Worm (Caenorhabditis elegans) whole organism, late embryonic: ENCODE measurements around the gene irld-29.

Experiments
- K02D7.2 ChIP-seq: sonication (generic microtip); optimal IDR thresholded peaks from 2 replicates; lab custom pipeline; 2017; ENCODE audit warnings: mild to moderate bottlenecking, missing genetic modification characterization, missing compliant biosample characterization
- ama-1 ChIP-seq: fragments of 150-350 bp; optimal IDR thresholded peaks from 2 replicates; lab custom pipeline; 2014
- ceh-14 ChIP-seq: sonication (generic microtip); optimal IDR thresholded peaks from 2 replicates; lab custom pipeline; 2016; ENCODE audit warnings: missing genotype, missing genetic modification characterization, missing compliant biosample characterization
- ceh-24 ChIP-seq: sonication (generic microtip); optimal IDR thresholded peaks from 2 replicates; lab custom pipeline; 2016; ENCODE audit warnings: mild to moderate bottlenecking, missing genetic modification characterization, missing compliant biosample characterization
- ceh-34 ChIP-seq: sonication (generic microtip); optimal IDR thresholded peaks from 2 replicates; lab custom pipeline; 2016; ENCODE audit warnings: mild to moderate bottlenecking, missing genetic modification characterization, missing compliant biosample characterization
- ceh-9 ChIP-seq: sonication (generic microtip); optimal IDR thresholded peaks from 2 replicates; lab custom pipeline; 2016; ENCODE audit warnings: mild to moderate bottlenecking, missing genetic modification characterization, inconsistent platforms, missing compliant biosample characterization
- ets-4 ChIP-seq: sonication (generic microtip); optimal IDR thresholded peaks from 2 replicates; lab custom pipeline; 2016; ENCODE audit warnings: missing genetic modification characterization, missing compliant biosample characterization
- nfya-1 ChIP-seq: sonication (generic microtip); optimal IDR thresholded peaks from 2 replicates; lab custom pipeline; 2017; ENCODE audit warnings: missing genetic modification characterization, mild to moderate bottlenecking, missing compliant biosample characterization, antibody characterized with exemption, moderate library complexity
- nhr-11 ChIP-seq: fragments of 150-350 bp; optimal IDR thresholded peaks from 2 replicates; lab custom pipeline; 2014; ENCODE audit warnings: missing biosample characterization, missing genetic modification characterization
- npax-4 ChIP-seq: sonication (generic microtip); optimal IDR thresholded peaks from 2 replicates; lab custom pipeline; 2016; ENCODE audit warnings: missing genetic modification characterization, missing compliant biosample characterization
- pha-2 ChIP-seq: sonication (generic microtip); optimal IDR thresholded peaks from 2 replicates; lab custom pipeline; 2017; ENCODE audit warnings: mild to moderate bottlenecking, missing genetic modification characterization, missing compliant biosample characterization
- pha-4 ChIP-seq: fragments of 150-350 bp; optimal IDR thresholded peaks from 2 replicates; lab custom pipeline; 2018; ENCODE audit warnings: missing biosample characterization, missing genetic modification reagents, missing genetic modification characterization
- rnt-1 ChIP-seq: sonication (generic microtip); optimal IDR thresholded peaks from 2 replicates; lab custom pipeline; 2016; ENCODE audit warnings: missing genetic modification characterization, missing compliant biosample characterization
- unc-42 ChIP-seq: sonication (generic microtip); optimal IDR thresholded peaks from 2 replicates; lab custom pipeline; 2016; ENCODE audit warnings: missing genotype, missing genetic modification characterization, missing compliant biosample characterization

DNA sequence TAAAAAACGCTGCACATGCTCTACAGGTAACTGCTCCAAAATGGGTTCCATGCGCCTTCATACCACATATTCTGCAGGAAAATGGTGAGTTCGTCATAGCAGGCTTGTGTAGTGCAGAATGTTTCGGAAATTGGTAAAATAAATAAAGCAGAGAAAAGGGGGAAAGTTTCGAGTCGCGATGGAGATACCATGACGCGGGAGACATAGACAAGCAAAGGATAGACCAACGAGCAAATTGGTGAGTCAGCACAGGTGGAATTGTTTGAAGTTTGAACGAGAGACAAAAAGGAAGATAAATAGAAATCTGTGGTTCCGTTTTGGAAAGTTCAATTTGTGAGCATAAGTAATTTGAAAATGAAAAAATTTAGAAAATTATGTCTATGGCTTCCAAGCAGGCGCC, 48.1 kb downstream of the irld-29 start, which contains the start of gene nhr-225:
- TF ChIP-seq K02D7.2 (tag; lab: Kevin White, UChicago) (no peak), ama-1 (lab: Kevin White, UChicago) (no peak), nfya-1 (tag; lab: Kevin White, UChicago) (no peak), pha-4 (tag; lab: Kevin White, UChicago) (no peak), rnt-1 (tag; lab: Kevin White, UChicago) (no peak), ceh-9 (tag; lab: Kevin White, UChicago) (no peak), unc-42 (tag; lab: Kevin White, UChicago) (no peak), ceh-24 (tag; lab: Kevin White, UChicago) (no peak), pha-2 (no peak), ceh-34 (no peak), ets-4 (tag; lab: Kevin White, UChicago) (no peak), nhr-11 (tag; lab: Kevin White, UChicago) (no peak), ceh-14 (no peak), npax-4 (tag; lab: Kevin White, UChicago) (no peak)
